Fruit fly (Drosophila melanogaster): ENCODE results near the gene Naa30A.
A peak's percentile ranks its signal among the peaks of the same experiment; 100 is the strongest.

Naa30A gene

DNA sequence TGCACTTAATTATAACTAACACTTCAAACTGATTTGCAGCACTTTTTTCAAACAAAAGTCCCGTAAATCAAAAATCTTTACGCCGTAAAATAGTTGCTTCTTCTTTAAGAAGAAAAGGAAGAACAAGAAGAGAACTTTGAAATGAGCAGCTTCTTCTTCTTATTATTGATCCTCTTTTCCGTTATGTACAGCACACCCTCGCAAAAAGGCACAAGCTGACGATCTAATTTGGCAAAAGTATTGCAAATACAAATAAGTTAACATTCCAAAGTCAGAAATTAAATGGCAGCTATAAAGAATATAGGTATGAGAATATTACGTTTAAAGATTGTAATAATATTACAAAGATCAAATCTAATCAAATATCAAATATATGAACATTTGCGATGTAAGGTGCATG lies 378 bp upstream of the Naa30A start, which contains the start of gene CG11409:
TSS of gene CG11409 (minus strand) at position 60 of the 400 bp plus-strand sequence.
- TF ChIP-seq CG14655 (GFP tag; optimal IDR thresholded peaks at IDR 0.05) = no peak
- TF ChIP-seq CG8301 (tag; optimal IDR thresholded peaks at IDR 0.05) = no peak
- TF ChIP-seq Pif1A (GFP tag; optimal IDR thresholded peaks at IDR 0.05) = no peak
- no peak for TF ChIP-seq D1 (tag; optimal IDR thresholded peaks at IDR 0.05)
- TF ChIP-seq Snoo (tag; optimal IDR thresholded peaks at IDR 0.05) = no peak
- no peak for TF ChIP-seq CG4496 (GFP tag; IDR thresholded peaks at IDR 0.05)
- no peak for TF ChIP-seq Pif1B (GFP tag; optimal IDR thresholded peaks at IDR 0.05)
- TF ChIP-seq CG34367 (tag; optimal IDR thresholded peaks at IDR 0.05) = no peak
- TF ChIP-seq CG13204 (GFP tag; optimal IDR thresholded peaks at IDR 0.05) = no peak
- TF ChIP-seq CG8159 (tag; optimal IDR thresholded peaks at IDR 0.05) = no peak
- TF ChIP-seq CG9948 (tag; optimal IDR thresholded peaks at IDR 0.05) = no peak
- no peak for TF ChIP-seq rn (GFP tag; IDR thresholded peaks at IDR 0.05)
- TF ChIP-seq CG12605 (GFP tag; IDR thresholded peaks at IDR 0.05) = no peak
- no peak for TF ChIP-seq EcR (GFP tag; optimal IDR thresholded peaks at IDR 0.05)
- TF ChIP-seq fd96Ca (GFP tag; IDR thresholded peaks at IDR 0.05) = no peak

DNA sequence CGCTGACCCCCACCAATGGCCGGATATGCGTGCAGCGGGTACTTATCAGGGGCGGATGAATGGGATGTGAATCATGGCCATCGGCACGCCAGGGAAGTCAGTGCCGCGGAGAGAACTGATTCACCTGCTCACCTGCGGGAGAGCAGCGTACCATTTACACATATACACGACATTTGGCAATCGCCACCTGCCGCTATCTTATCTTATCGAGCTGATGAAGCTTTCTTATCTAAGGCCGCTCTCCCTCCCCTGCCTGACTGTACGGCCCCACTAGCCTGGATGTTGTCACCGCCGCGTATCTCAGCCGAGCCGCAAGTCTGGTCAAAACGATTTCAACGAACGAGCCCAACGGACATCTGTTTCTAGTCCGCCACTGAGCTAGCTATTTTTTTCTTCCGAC lies 4.3 kb downstream of the Naa30A start, which contains the start of gene Tsp2A:
TSS of gene Tsp2A (plus strand) at position 298 of the 400 bp plus-strand sequence.
- TF ChIP-seq CG9948 (tag; optimal IDR thresholded peaks at IDR 0.05) = no peak
- TF ChIP-seq CG4496 (GFP tag; IDR thresholded peaks at IDR 0.05) = no peak
- no peak for TF ChIP-seq Pif1A (GFP tag; optimal IDR thresholded peaks at IDR 0.05)
- TF ChIP-seq CG8301 (tag; optimal IDR thresholded peaks at IDR 0.05) = no peak
- no peak for TF ChIP-seq rn (GFP tag; IDR thresholded peaks at IDR 0.05)
- no peak for TF ChIP-seq fd96Ca (GFP tag; IDR thresholded peaks at IDR 0.05)
- TF ChIP-seq CG8159 (tag; optimal IDR thresholded peaks at IDR 0.05) = no peak
- TF ChIP-seq CG10348 (GFP tag; IDR thresholded peaks at IDR 0.05) = no peak
- TF ChIP-seq CG13204 (GFP tag; optimal IDR thresholded peaks at IDR 0.05) = no peak
- TF ChIP-seq EcR (GFP tag; optimal IDR thresholded peaks at IDR 0.05) = no peak
- no peak for TF ChIP-seq Ets98B (GFP tag; IDR thresholded peaks at IDR 0.05)
- no peak for TF ChIP-seq Pif1B (GFP tag; optimal IDR thresholded peaks at IDR 0.05)

DNA sequence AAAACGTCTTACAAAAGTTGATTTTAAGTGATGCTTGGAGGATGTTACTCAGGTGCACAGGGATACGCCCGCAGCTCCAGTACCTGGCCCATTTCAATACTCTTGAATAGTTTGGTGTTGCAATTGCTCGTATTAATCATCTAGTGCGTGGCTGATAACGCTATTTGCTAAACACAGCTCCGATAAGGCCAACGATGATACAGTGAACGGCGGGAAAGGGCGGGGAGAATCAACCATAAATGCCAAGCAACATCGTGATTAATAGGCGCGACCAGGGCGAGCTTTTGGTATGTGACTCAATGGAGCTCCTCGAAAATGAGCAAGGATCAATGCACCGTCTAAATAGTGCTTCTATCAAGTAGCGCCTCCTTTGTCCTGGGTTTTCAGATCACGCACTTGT lies 4.9 kb downstream of the Naa30A start:
- TF ChIP-seq CG10348 (GFP tag; IDR thresholded peaks at IDR 0.05) = no peak
- TF ChIP-seq Ets98B (GFP tag; IDR thresholded peaks at IDR 0.05) = no peak

DNA sequence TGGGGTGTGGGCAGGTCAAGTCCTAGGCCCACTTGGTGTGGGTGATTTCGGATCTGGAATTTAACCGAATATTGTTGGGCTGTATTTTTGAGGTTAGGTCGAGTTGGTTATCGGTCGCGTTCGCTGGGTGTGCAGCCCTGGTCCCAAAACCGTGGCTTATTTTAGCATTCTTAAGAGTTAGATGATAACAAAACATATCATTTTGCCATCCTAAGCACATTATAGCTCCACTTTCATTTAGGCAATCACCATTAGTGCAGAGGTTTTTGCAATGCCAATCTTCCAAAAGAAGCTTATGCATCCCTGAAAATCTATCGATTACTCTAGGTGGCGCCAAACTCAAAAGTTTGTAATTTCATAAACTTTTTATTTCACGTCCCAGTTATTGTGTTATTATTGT lies 7.3 kb downstream of the Naa30A start, which contains the start of gene MTPAP:
TSS of gene MTPAP (minus strand) at position 103 of the 400 bp plus-strand sequence.
- TF ChIP-seq CG15710 (tag; optimal IDR thresholded peaks at IDR 0.05) = no peak
- TF ChIP-seq CG10348 (GFP tag; IDR thresholded peaks at IDR 0.05) = no peak
- TF ChIP-seq CG8159 (tag; optimal IDR thresholded peaks at IDR 0.05) = no peak
- no peak for TF ChIP-seq CG12605 (GFP tag; IDR thresholded peaks at IDR 0.05)
- TF ChIP-seq CG8301 (tag; optimal IDR thresholded peaks at IDR 0.05) = no peak
- no peak for TF ChIP-seq CG34367 (tag; optimal IDR thresholded peaks at IDR 0.05)
- TF ChIP-seq CG14655 (GFP tag; optimal IDR thresholded peaks at IDR 0.05) = no peak
- TF ChIP-seq Pif1A (GFP tag; optimal IDR thresholded peaks at IDR 0.05) = no peak
- TF ChIP-seq fd96Ca (GFP tag; IDR thresholded peaks at IDR 0.05) = no peak

DNA sequence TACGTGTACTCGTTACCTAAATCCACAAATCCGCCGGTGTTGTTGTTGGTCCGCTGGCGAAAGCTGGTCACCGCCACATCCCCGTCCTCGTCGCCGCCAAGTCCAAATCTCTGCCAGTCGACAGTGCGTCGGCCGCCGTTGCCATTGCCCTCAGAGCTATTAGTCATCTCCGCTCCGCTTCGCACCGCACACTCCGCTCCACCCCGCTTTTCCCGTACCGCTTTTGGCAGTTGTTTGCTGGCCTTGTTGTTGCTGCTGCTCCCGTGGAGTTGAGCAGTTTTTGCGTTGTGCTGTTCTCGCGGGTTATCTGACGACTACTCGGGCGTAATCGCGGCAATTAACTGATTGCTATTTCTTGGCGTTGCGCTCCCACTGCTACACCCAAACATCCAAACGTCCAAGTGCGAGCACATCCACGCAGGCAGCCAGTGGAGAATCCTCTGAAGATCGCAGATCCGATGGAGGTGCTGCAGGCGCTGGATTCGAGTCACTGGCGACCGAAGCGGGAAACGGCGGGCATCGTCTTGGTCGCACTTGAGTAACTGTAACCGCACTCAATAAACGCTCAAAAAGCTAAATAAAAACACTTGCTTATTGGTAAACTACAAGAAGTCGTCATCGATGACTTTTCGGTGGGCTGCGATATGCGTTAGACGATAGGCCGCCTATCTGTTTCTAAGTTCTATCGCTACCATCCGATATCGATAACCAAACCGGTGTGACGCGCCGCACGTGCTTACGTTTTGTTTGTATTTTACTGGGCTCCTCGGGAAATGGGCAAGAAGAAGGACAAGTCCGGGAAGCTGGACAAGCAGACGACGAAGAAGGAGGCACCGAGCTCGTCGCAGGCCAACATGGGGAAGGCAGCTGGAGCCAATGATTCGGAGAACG lies 11.7 kb downstream of the Naa30A start, which contains the start of the genes CG12773 and CG11417:
TSS of gene CG12773 (minus strand) at position 660 of the 891 bp plus-strand sequence.
TSS of gene CG11417 (plus strand) at position 693 of the 891 bp plus-strand sequence.
- no peak for TF ChIP-seq fd96Ca (GFP tag; IDR thresholded peaks at IDR 0.05)
- TF ChIP-seq CG15710 (tag; optimal IDR thresholded peaks at IDR 0.05) = no peak
- TF ChIP-seq CG12605 (GFP tag; IDR thresholded peaks at IDR 0.05) = no peak
- TF ChIP-seq EcR (GFP tag; optimal IDR thresholded peaks at IDR 0.05) = peak; percentile 25

DNA sequence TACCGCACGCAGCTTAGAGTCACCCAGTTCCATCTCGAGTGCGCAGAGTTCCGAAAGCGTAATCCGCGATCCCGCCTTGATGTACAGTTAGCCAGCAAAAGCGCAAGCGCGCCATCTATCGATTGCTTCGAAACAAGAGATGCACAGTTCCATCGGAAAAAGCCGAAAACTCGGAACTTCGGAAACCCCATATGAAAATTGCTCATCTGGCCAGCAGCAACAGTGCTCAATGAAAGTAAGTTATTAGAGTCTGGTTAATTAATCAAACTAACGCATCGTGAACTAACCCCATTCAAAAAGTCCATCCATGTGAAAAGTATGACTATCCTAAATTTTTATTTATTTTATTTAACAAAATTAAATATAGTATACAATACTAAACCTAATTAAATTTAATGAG lies 15.6 kb downstream of the Naa30A start, which contains the start of gene png:
TSS of gene png (minus strand) at position 101 of the 400 bp plus-strand sequence.
- TF ChIP-seq Snoo (tag; optimal IDR thresholded peaks at IDR 0.05) (no peak), fd96Ca (GFP tag; IDR thresholded peaks at IDR 0.05) (no peak), CG15710 (tag; optimal IDR thresholded peaks at IDR 0.05) (no peak), CG4496 (GFP tag; IDR thresholded peaks at IDR 0.05) (no peak), CG14655 (GFP tag; optimal IDR thresholded peaks at IDR 0.05) (no peak), Pif1B (GFP tag; optimal IDR thresholded peaks at IDR 0.05) (no peak), CG12605 (GFP tag; IDR thresholded peaks at IDR 0.05) (no peak), EcR (GFP tag; optimal IDR thresholded peaks at IDR 0.05) (no peak), CG8159 (tag; optimal IDR thresholded peaks at IDR 0.05) (no peak)

DNA sequence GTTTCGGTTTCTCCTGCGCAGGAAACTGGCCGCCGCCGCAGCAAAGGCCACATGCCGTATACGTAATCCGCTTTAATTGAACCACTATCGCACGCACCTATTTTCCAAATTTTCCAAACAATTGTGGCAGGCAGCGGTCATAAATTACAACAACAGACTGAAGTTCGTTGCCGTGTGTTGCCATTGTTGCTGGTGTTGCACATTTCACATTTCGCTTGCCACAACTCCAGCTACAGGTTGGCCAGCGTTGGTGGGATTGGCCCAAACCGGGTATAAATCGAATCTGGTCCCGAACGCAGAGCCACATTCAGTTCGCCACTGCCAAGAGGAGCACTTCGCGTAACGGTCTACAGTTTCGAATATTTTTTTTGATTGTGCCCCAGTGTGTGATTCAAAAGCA lies 27.0 kb downstream of the Naa30A start, which contains the start of gene CG14770:
TSS of gene CG14770 (plus strand) at position 301 of the 400 bp plus-strand sequence.
- TF ChIP-seq CG8301 (tag; optimal IDR thresholded peaks at IDR 0.05) (no peak), CG15710 (tag; optimal IDR thresholded peaks at IDR 0.05) (no peak), CG14655 (GFP tag; optimal IDR thresholded peaks at IDR 0.05) (no peak), fd96Ca (GFP tag; IDR thresholded peaks at IDR 0.05) (no peak), CG34367 (tag; optimal IDR thresholded peaks at IDR 0.05) (no peak), EcR (GFP tag; optimal IDR thresholded peaks at IDR 0.05) (no peak), CG9948 (tag; optimal IDR thresholded peaks at IDR 0.05) (no peak), CG8159 (tag; optimal IDR thresholded peaks at IDR 0.05) (no peak), CG4496 (GFP tag; IDR thresholded peaks at IDR 0.05) (no peak), rn (GFP tag; IDR thresholded peaks at IDR 0.05) (no peak), Pif1B (GFP tag; optimal IDR thresholded peaks at IDR 0.05) (no peak), D1 (tag; optimal IDR thresholded peaks at IDR 0.05) (no peak), Pif1A (GFP tag; optimal IDR thresholded peaks at IDR 0.05) (no peak), CG13204 (GFP tag; optimal IDR thresholded peaks at IDR 0.05) (no peak)
